Worm (Caenorhabditis elegans) whole organism, L1 larva: ENCODE data around the gene twk-39.
A peak's percentile ranks its signal among the peaks of the same experiment; 100 is the strongest.

Experiments used
- C16A3.4 ChIP-seq: fragments of 150-350 bp; optimal IDR thresholded peaks from 2 replicates; lab custom pipeline; 2014; ENCODE audit warnings: missing biosample characterization, missing genetic modification characterization
- Y116A8C.19 ChIP-seq: sonication (generic microtip); optimal IDR thresholded peaks from 2 replicates; lab custom pipeline; 2016; ENCODE audit warnings: missing compliant biosample characterization, missing genetic modification characterization, borderline replicate concordance
- aha-1 ChIP-seq: fragments of 150-350 bp; optimal IDR thresholded peaks from 2 replicates; lab custom pipeline; 2014; ENCODE audit warnings: missing biosample characterization, missing genetic modification characterization
- ama-1 ChIP-seq: fragments of 150-350 bp; optimal IDR thresholded peaks from 2 replicates; lab custom pipeline; 2014
- blmp-1 ChIP-seq: fragments of 150-350 bp; optimal IDR thresholded peaks from 2 replicates; lab custom pipeline; 2014; ENCODE audit warnings: missing biosample characterization, missing genetic modification characterization
- ceh-82 ChIP-seq, 3 experiments: fragments of 150-350 bp in 1 of 3; sonication (generic microtip) in 2 of 3; optimal IDR thresholded peaks; 2 replicates each; lab custom pipeline; 2014 to 2017; ENCODE audit warnings: missing biosample characterization in 3 of 3, missing genetic modification characterization in 3 of 3
- efl-1 ChIP-seq, 4 experiments: fragments of 150-350 bp; optimal IDR thresholded peaks in 3 of 4; peaks in 1 of 4; 1 replicate in 1 of 4; 2 replicates in 3 of 4; lab custom pipeline; 2014; ENCODE audit warnings: missing biosample characterization in 2 of 4, missing genetic modification characterization in 2 of 4, missing genetic modification reagents in 2 of 4
- elt-2 ChIP-seq: sonication (generic microtip); optimal IDR thresholded peaks from 2 replicates; lab custom pipeline; 2016; ENCODE audit warnings: missing genetic modification characterization, mild to moderate bottlenecking, inconsistent platforms, missing compliant biosample characterization, missing genetic modification reagents
- elt-3 ChIP-seq, 6 experiments: fragments of 150-350 bp in 1 of 6; sonication (generic microtip); optimal IDR thresholded peaks; 2 replicates each; lab custom pipeline; 2017 to 2018; ENCODE audit warnings: missing biosample characterization in 6 of 6, missing genetic modification characterization in 6 of 6, inconsistent platforms in 1 of 6
- ets-5 ChIP-seq: fragments of 200-800 bp; sonication (Bioruptor generic); IDR thresholded peaks from 2 replicates; pipeline ENCODE4 v1.3.6; 2022; ENCODE audit warnings: missing genetic modification characterization, missing compliant biosample characterization
- fkh-8 ChIP-seq: sonication (generic microtip); optimal IDR thresholded peaks from 2 replicates; lab custom pipeline; 2016; ENCODE audit warnings: mild to moderate bottlenecking, missing genetic modification characterization, missing compliant biosample characterization
- fos-1 ChIP-seq: fragments of 150-350 bp; optimal IDR thresholded peaks from 2 replicates; lab custom pipeline; 2014; ENCODE audit warnings: missing biosample characterization, missing genetic modification characterization
- hlh-17 ChIP-seq: fragments of 200-800 bp; sonication (Bioruptor generic); optimal IDR thresholded peaks from 2 replicates; lab custom pipeline; 2018; ENCODE audit warnings: missing genetic modification characterization, mild to moderate bottlenecking, missing compliant biosample characterization, moderate library complexity, borderline replicate concordance
- hlh-4 ChIP-seq: sonication (generic microtip); optimal IDR thresholded peaks from 2 replicates; lab custom pipeline; 2016; ENCODE audit warnings: mild to moderate bottlenecking, missing genetic modification characterization, missing compliant biosample characterization
- hpl-2 ChIP-seq: fragments of 150-350 bp; optimal IDR thresholded peaks from 2 replicates; lab custom pipeline; 2014; ENCODE audit warnings: missing biosample characterization, missing genetic modification reagents, missing genetic modification characterization
- jun-1 ChIP-seq: fragments of 150-350 bp; optimal IDR thresholded peaks from 2 replicates; lab custom pipeline; 2014; ENCODE audit warnings: missing biosample characterization, missing genetic modification reagents, missing genetic modification characterization
- lin-14 ChIP-seq: fragments of 200-800 bp; sonication (Bioruptor generic); optimal IDR thresholded peaks from 2 replicates; lab custom pipeline; 2018; ENCODE audit warnings: mild to moderate bottlenecking, missing genetic modification characterization, moderate library complexity, missing compliant biosample characterization
- lsy-2 ChIP-seq, 2 experiments: fragments of 150-350 bp; optimal IDR thresholded peaks; 2 replicates each; lab custom pipeline; 2014; ENCODE audit warnings: missing biosample characterization in 2 of 2, missing genetic modification characterization in 2 of 2
- mab-9 ChIP-seq: fragments of 200-800 bp; sonication (Bioruptor generic); IDR thresholded peaks from 2 replicates; pipeline ENCODE4 v1.3.6; 2022; ENCODE audit warnings: missing genetic modification reagents, missing genetic modification characterization, missing compliant biosample characterization
- nhr-12 ChIP-seq: sonication (generic microtip); optimal IDR thresholded peaks from 2 replicates; lab custom pipeline; 2017; ENCODE audit warnings: missing biosample characterization, missing genetic modification characterization
- nhr-19 ChIP-seq: fragments of 200-800 bp; sonication (Bioruptor generic); conservative IDR thresholded peaks from 2 replicates; pipeline ENCODE4 v1.3.6; 2022; ENCODE audit warnings: missing genetic modification characterization, missing compliant biosample characterization
- nhr-20 ChIP-seq: sonication (generic microtip); optimal IDR thresholded peaks from 2 replicates; lab custom pipeline; 2016; ENCODE audit warnings: mild to moderate bottlenecking, missing genetic modification characterization, missing compliant biosample characterization
- nhr-47 ChIP-seq: sonication (generic microtip); optimal IDR thresholded peaks from 2 replicates; lab custom pipeline; 2016; ENCODE audit warnings: mild to moderate bottlenecking, missing genetic modification characterization, moderate library complexity, missing compliant biosample characterization
- nhr-76 ChIP-seq: sonication (generic microtip); optimal IDR thresholded peaks from 2 replicates; lab custom pipeline; 2017; ENCODE audit warnings: missing biosample characterization, missing genetic modification characterization
- nhr-84 ChIP-seq: sonication (generic microtip); optimal IDR thresholded peaks from 2 replicates; lab custom pipeline; 2017; ENCODE audit warnings: missing biosample characterization, missing genetic modification characterization
- pqm-1 ChIP-seq: sonication (generic microtip); optimal IDR thresholded peaks from 3 replicates; lab custom pipeline; 2017; ENCODE audit warnings: missing biosample characterization, missing genetic modification characterization
- skn-1 ChIP-seq: fragments of 150-350 bp; optimal IDR thresholded peaks from 2 replicates; lab custom pipeline; 2014; ENCODE audit warnings: missing biosample characterization, missing genetic modification characterization
- snpc-4 ChIP-seq: fragments of 150-350 bp; optimal IDR thresholded peaks from 2 replicates; lab custom pipeline; 2014; ENCODE audit warnings: missing biosample characterization, missing genetic modification characterization
- snu-23 ChIP-seq: sonication (generic microtip); optimal IDR thresholded peaks from 2 replicates; lab custom pipeline; 2016; ENCODE audit warnings: missing genetic modification characterization, missing compliant biosample characterization
- swsn-7 ChIP-seq: sonication (generic microtip); optimal IDR thresholded peaks from 2 replicates; lab custom pipeline; 2016; ENCODE audit warnings: missing genetic modification characterization, missing compliant biosample characterization
- tlp-1 ChIP-seq: fragments of 150-350 bp; optimal IDR thresholded peaks from 2 replicates; lab custom pipeline; 2014; ENCODE audit warnings: missing biosample characterization, missing genetic modification characterization
- unc-130 ChIP-seq: fragments of 150-350 bp; optimal IDR thresholded peaks from 2 replicates; lab custom pipeline; 2017; ENCODE audit warnings: missing biosample characterization, missing genetic modification characterization, inconsistent platforms
- unc-62 ChIP-seq: fragments of 150-350 bp; optimal IDR thresholded peaks from 2 replicates; lab custom pipeline; 2014; ENCODE audit warnings: missing biosample characterization, missing genetic modification reagents, missing genetic modification characterization
- ztf-4 ChIP-seq: fragments of 150-350 bp; optimal IDR thresholded peaks from 2 replicates; lab custom pipeline; 2014; ENCODE audit warnings: missing biosample characterization, missing genetic modification characterization

The twk-39 gene

DNA sequence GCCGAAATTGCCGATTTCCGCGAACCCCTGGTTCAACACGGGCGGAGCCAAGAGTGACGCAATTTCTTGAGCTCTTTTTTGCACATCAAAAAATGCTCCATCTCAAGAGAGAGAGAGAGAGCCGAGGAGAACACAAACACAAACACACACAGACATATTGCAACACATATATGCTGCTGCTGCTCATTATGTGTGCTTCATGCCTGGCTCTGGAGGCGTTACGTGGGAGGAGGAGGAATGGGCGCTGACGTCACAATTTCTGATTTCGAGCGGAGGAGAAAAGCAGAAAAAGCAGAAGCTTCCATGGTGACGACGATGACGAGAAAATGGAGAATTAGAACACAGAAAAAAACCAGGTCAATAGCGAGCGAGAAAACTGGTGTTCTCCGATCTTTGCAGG is 40.5 kb downstream of the twk-39 start (continued):
- no peak for TF ChIP-seq hlh-17 (GFP tag; lab: Kevin White, UChicago)
- TF ChIP-seq, all 84 proteins: peak for 8

DNA sequence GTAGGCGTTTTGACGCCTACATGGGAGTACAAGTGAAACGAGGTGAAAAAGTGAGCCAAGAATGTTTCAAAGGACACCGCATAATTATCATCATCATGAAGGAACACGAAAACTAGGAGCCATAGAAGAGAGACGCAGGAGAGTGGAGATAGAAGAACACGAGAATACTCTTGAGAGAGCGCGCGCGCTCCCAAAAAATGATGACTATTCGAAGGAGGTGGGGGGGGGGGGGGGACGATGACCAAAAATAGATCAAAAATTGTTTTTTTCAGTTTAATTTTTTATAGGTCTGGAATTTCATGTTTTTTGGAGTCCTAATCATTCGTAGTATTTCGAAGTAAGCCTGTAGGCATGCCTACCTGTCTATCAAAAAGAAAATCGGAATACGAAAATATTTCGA is 41.2 kb downstream of the twk-39 start:
- peak; percentile 97 for TF ChIP-seq skn-1 (tag; lab: Kevin White, UChicago)
- TF ChIP-seq blmp-1 (tag; lab: Kevin White, UChicago) = no peak
- TF ChIP-seq fkh-8 (tag; lab: Kevin White, UChicago) = no peak

DNA sequence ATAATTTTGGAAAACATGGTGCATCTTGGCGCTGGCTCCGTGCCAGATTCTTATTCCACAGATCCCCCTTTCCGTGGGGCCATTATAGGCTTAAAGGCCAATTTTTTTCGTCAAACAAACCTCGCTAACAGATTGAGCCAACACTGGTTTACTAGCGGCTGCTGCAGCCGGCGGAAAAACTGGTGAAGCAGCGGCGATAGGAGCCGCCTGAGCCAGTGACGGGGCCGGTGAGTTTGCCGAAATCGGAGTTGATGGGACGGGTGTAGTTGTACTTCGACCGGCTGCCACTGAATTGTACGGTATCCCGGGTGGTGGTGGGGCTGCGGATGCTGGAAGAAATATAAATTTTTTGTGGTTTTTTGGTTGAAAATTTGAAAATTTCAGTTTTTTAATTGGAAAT is 46.2 kb downstream of the twk-39 start:
- TF ChIP-seq jun-1 (tag; lab: Kevin White, UChicago) (no peak), ceh-82 (tag; optimal IDR thresholded peaks at IDR 0.05; lab: Kevin White, UChicago) (no peak), aha-1 (no peak), C16A3.4 (no peak), fos-1 (tag; lab: Kevin White, UChicago) (no peak), efl-1 (optimal IDR thresholded peaks at IDR 0.05; lab: Kevin White, UChicago) (no peak), efl-1 (GFP tag; optimal IDR thresholded peaks at IDR 0.05 in 1 of 2; lab: Kevin White, UChicago) (peak in 1 of 2 experiments; percentile 29)

DNA sequence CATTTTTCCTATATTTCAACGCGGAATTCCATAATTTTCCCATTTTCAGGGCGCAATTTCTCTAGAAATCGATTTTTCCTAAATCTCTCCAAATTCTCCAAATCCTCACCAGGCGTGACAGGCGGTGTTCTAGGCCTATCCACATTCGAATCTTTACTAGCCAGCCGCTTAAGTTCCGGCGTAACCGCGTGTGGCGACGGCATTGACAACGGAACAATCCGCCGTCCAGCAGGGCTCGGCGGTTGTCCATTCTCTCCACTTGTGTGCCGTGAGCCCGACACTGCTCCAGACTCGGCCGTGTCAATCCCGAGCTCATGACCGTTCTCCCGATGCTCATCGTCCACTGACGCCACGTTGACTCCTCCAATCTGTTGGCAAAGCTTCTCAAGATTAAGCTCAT is 47.5 kb downstream of the twk-39 start:
- TF ChIP-seq tlp-1 (tag; lab: Kevin White, UChicago) (no peak), elt-3 (tag; optimal IDR thresholded peaks at IDR 0.05; lab: Kevin White, UChicago) (no peak), swsn-7 (tag; lab: Kevin White, UChicago) (no peak), unc-62 (no peak), nhr-47 (tag; lab: Kevin White, UChicago) (no peak), nhr-76 (tag; lab: Kevin White, UChicago) (no peak), unc-130 (no peak)
- TF ChIP-seq, all 84 proteins: peak for 0

DNA sequence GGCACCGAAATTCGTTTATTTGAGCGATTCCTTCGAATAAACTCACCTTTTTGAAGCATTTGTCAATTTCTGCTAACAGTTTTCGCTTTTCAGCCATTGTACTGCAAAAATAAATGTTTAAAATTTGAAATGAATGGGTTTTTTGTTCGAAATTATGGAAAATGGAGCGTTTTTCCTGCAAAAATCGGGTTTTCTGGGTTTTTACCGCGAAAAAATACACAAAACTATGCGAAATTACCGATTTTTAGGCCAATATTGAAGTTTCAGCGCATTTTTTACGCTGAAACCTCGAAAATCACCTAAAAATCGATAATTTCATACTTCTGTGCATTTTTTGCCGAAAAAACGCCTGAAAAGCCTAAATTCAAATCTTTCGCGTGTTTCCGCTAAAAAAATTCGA is 50.8 kb downstream of the twk-39 start, which contains the start of gene ntl-3:
Gene ntl-3 (minus strand): TSS at position 101 of the 400 bp plus-strand sequence.
- TF ChIP-seq nhr-20 (tag; lab: Kevin White, UChicago) (no peak), snu-23 (no peak), efl-1 (optimal IDR thresholded peaks at IDR 0.05; lab: Kevin White, UChicago) (no peak), efl-1 (GFP tag; optimal IDR thresholded peaks at IDR 0.05 in 1 of 2; lab: Kevin White, UChicago) (no peak), ceh-82 (tag; optimal IDR thresholded peaks at IDR 0.05; lab: Kevin White, UChicago) (no peak), ztf-4 (no peak), elt-2 (tag; lab: Kevin White, UChicago) (no peak), nhr-84 (no peak), nhr-19 (GFP tag; lab: Robert Waterston, UW) (no peak), nhr-12 (tag; lab: Kevin White, UChicago) (no peak), snpc-4 (tag; lab: Kevin White, UChicago) (no peak), pqm-1 (tag; lab: Kevin White, UChicago) (no peak), Y116A8C.19 (no peak), ets-5 (GFP tag; lab: Robert Waterston, UW) (no peak), mab-9 (no peak), hpl-2 (GFP tag; lab: Kevin White, UChicago) (no peak), ama-1 (no peak), hlh-4 (tag; lab: Kevin White, UChicago) (no peak)

DNA sequence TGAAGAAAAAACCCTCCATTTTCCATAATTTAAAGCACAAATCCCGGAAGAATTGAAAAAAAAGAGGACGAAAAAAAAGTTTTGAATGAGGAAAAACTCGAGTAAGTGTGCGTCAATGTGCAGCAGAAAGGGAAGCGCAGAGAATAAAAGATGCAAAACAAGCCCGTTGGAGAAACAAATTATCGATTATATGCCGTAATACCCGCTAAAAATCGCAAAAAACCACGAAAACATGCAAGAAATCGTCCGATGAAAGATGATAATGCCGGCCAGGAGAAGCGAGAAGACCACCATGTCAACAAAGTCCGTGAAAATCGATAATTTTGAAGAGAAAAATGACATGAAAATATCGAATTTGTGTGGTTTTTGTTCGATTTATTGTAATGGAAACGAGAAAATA is 51.5 kb downstream of the twk-39 start:
- TF ChIP-seq lin-14 (GFP tag; lab: Kevin White, UChicago) = no peak
- peak in 1 of 2 experiments; percentile 30 for TF ChIP-seq lsy-2 (tag; optimal IDR thresholded peaks at IDR 0.05; lab: Kevin White, UChicago)
- no peak for TF ChIP-seq unc-130
